In genomic region chr4:402928-403575, dm6 we compare ENCODE assay signal across 3 fruit fly cellular contexts.
TF ChIP-seq lines count a peak whose summit lies in the region.

No protein-coding gene starts in this region.

- no peak for TF ChIP-seq CTCF in whole organism, embryonic (GFP tag; optimal IDR thresholded peaks at IDR 0.05; lab: Kevin White, UChicago)

TF ChIP-seq in whole organism, adult, 20 proteins besides CTCF, POLR2A, EP300 and RAD21:
- TF ChIP-seq kay (GFP tag; lab: Kevin White, UChicago; ENCODE audit: borderline replicate concordance) (peak; percentile 46), CG11617 (GFP tag; optimal IDR thresholded peaks at IDR 0.05; lab: Kevin White, UChicago) (no peak), ovo (GFP tag; optimal IDR thresholded peaks at IDR 0.05; lab: Kevin White, UChicago) (no peak), Clk (GFP tag; optimal IDR thresholded peaks at IDR 0.05; lab: Kevin White, UChicago) (no peak)

TF ChIP-seq in whole organism, embryonic, 481 proteins besides CTCF, POLR2A, EP300 and RAD21:
- TF ChIP-seq sens (GFP tag; lab: Kevin White, UChicago) (peak; percentile 55), Ets65A (GFP tag; lab: Kevin White, UChicago) (peak; percentile 60), Xbp1 (GFP tag; optimal IDR thresholded peaks at IDR 0.05; lab: Kevin White, UChicago) (no peak)
TF ChIP-seq in whole organism, embryonic: peak in this region for 2.

TF ChIP-seq in whole organism, wandering third instar larva, 38 proteins besides CTCF, POLR2A, EP300 and RAD21:
- TF ChIP-seq GATAd (GFP tag; optimal IDR thresholded peaks at IDR 0.05; lab: Kevin White, UChicago) (no peak), Dfd (GFP tag; optimal IDR thresholded peaks at IDR 0.05; lab: Kevin White, UChicago) (peak; percentile 92), pan (optimal IDR thresholded peaks at IDR 0.05; lab: Kevin White, UChicago) (no peak)
